Fruit fly (Drosophila melanogaster) whole organism, adult: Measurements from ENCODE around the gene CG6661.

ENCODE experiments used
- CG33017 ChIP-seq: fragments of 200-800 bp; sonication (Bioruptor generic); optimal IDR thresholded peaks from 2 replicates; lab custom pipeline; 2018; ENCODE audit warnings: missing biosample characterization, mild to moderate bottlenecking, missing genetic modification characterization, moderate library complexity
- CG5204 ChIP-seq: fragments of 200-800 bp; sonication (Bioruptor generic); optimal IDR thresholded peaks from 2 replicates; lab custom pipeline; 2016; ENCODE audit warnings: missing biosample characterization, missing genetic modification characterization
- CG7045 ChIP-seq: fragments of 200-800 bp; sonication (Bioruptor generic); optimal IDR thresholded peaks from 2 replicates; lab custom pipeline; 2017; ENCODE audit warnings: missing biosample characterization, mild to moderate bottlenecking, missing genetic modification characterization
- CG7101 ChIP-seq: fragments of 200-800 bp; sonication (Bioruptor generic); optimal IDR thresholded peaks from 2 replicates; lab custom pipeline; 2018; ENCODE audit warnings: missing biosample characterization, mild to moderate bottlenecking, missing genetic modification characterization, moderate library complexity
- Clk ChIP-seq: fragments of 200-800 bp; sonication (Bioruptor generic); optimal IDR thresholded peaks from 2 replicates; lab custom pipeline; 2017; ENCODE audit warnings: missing biosample characterization, missing genetic modification characterization
- Hr96 ChIP-seq: fragments of 200-800 bp; sonication (Bioruptor generic); optimal IDR thresholded peaks from 2 replicates; lab custom pipeline; 2016; ENCODE audit warnings: missing biosample characterization, missing genetic modification characterization
- Mnt ChIP-seq: fragments of 200-800 bp; sonication (Bioruptor generic); optimal IDR thresholded peaks from 2 replicates; lab custom pipeline; 2016; ENCODE audit warnings: missing biosample characterization, mild to moderate bottlenecking, missing genetic modification characterization
- bab1 ChIP-seq: fragments of 200-800 bp; sonication (Bioruptor generic); optimal IDR thresholded peaks from 3 replicates; lab custom pipeline; 2019; ENCODE audit warnings: missing biosample characterization, mild to moderate bottlenecking, missing genetic modification characterization, moderate library complexity
- cic ChIP-seq: fragments of 200-800 bp; sonication (Bioruptor generic); optimal IDR thresholded peaks from 2 replicates; lab custom pipeline; 2017; ENCODE audit warnings: missing biosample characterization, mild to moderate bottlenecking, missing genetic modification characterization, moderate library complexity
- kay ChIP-seq: fragments of 200-800 bp; sonication (Bioruptor generic); peaks from one replicate; lab custom pipeline; 2016; ENCODE audit warnings: missing biosample characterization, missing genetic modification characterization, borderline replicate concordance
- ovo ChIP-seq: fragments of 200-800 bp; sonication (Bioruptor generic); optimal IDR thresholded peaks from 2 replicates; lab custom pipeline; 2016; ENCODE audit warnings: missing biosample characterization, missing genetic modification characterization
- pad ChIP-seq: fragments of 200-800 bp; sonication (Bioruptor generic); optimal IDR thresholded peaks from 3 replicates; lab custom pipeline; 2017; ENCODE audit warnings: missing biosample characterization, missing genetic modification characterization, mild to moderate bottlenecking, moderate library complexity, missing genetic modification reagents
- tj ChIP-seq: fragments of 200-800 bp; sonication (Bioruptor generic); optimal IDR thresholded peaks from 3 replicates; lab custom pipeline; 2017; ENCODE audit warnings: missing biosample characterization, mild to moderate bottlenecking, missing genetic modification characterization, moderate library complexity
- toe ChIP-seq: fragments of 200-800 bp; sonication (Bioruptor generic); optimal IDR thresholded peaks from 2 replicates; lab custom pipeline; 2016; ENCODE audit warnings: missing biosample characterization, missing genetic modification characterization

DNA sequence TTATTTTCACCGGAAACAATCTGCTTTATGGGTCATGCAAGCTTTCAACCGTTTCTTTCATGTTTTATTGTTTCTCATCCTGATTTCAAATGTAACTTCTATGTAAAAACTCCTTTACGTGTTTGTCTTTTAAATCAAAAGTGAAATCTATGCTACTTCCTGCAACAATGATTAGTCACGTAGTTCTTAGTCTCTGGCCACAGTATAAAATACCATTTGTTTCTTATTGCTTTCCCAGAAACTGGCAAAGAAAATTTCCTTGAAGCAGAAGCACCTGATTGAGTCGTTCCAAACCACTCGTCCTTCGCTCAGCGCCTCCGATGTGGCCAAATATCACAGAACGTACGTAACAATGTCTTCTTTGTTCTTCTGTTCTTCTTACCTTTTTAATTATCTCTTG lies 40.9 kb downstream of the CG6661 start, which contains the start of gene btl:
- no peak for TF ChIP-seq tj
- no peak for TF ChIP-seq Clk (GFP tag; lab: Kevin White, UChicago)
- no peak for TF ChIP-seq Mnt
- no peak for TF ChIP-seq pad (GFP tag; lab: Kevin White, UChicago)
- TF ChIP-seq Hr96: no peak
- TF ChIP-seq CG33017 (tag; lab: Kevin White, UChicago): no peak
- TF ChIP-seq CG7045 (GFP tag; lab: Kevin White, UChicago): no peak
- TF ChIP-seq CG7101 (tag; lab: Kevin White, UChicago): no peak
- TF ChIP-seq ovo (GFP tag; lab: Kevin White, UChicago): no peak
- no peak for TF ChIP-seq kay (GFP tag; lab: Kevin White, UChicago)
- TF ChIP-seq bab1 (GFP tag; lab: Kevin White, UChicago): no peak
- no peak for TF ChIP-seq cic (GFP tag; lab: Kevin White, UChicago)
- TF ChIP-seq CG5204 (GFP tag; lab: Kevin White, UChicago): no peak
- TF ChIP-seq toe: no peak
